Fruit fly (Drosophila melanogaster) whole organism, embryonic: ENCODE results near the gene CG33269.

Experiments used
- Antp ChIP-seq: fragments of 200-800 bp; sonication (Bioruptor generic); optimal IDR thresholded peaks from 3 replicates; lab custom pipeline; 2016; ENCODE audit warnings: missing biosample characterization, missing genetic modification characterization
- Atf3 ChIP-seq: fragments of 200-800 bp; sonication (Bioruptor generic); optimal IDR thresholded peaks from 3 replicates; lab custom pipeline; 2016; ENCODE audit warnings: missing biosample characterization, missing genetic modification characterization
- CG10654 ChIP-seq: fragments of 200-800 bp; sonication (Bioruptor generic); optimal IDR thresholded peaks from 2 replicates; lab custom pipeline; 2016; ENCODE audit warnings: missing biosample characterization, missing genetic modification characterization
- CG12219 ChIP-seq: fragments of 200-800 bp; sonication (Bioruptor generic); optimal IDR thresholded peaks from 3 replicates; lab custom pipeline; 2018; ENCODE audit warnings: missing biosample characterization, mild to moderate bottlenecking, missing genetic modification characterization
- CG1233 ChIP-seq: fragments of 200-800 bp; sonication (Bioruptor generic); optimal IDR thresholded peaks from 4 replicates; lab custom pipeline; 2018; ENCODE audit warnings: missing biosample characterization, mild to moderate bottlenecking, missing genetic modification characterization
- CG12659 ChIP-seq: fragments of 200-800 bp; sonication (Bioruptor generic); optimal IDR thresholded peaks from 3 replicates; lab custom pipeline; 2017; ENCODE audit warnings: mild to moderate bottlenecking, missing biosample characterization, missing genetic modification reagents, missing genetic modification characterization
- CG12744 ChIP-seq: fragments of 200-800 bp; sonication (Bioruptor generic); optimal IDR thresholded peaks from 2 replicates; lab custom pipeline; 2016; ENCODE audit warnings: missing biosample characterization, missing genetic modification characterization
- CG13775 ChIP-seq: fragments of 200-800 bp; sonication (Bioruptor generic); optimal IDR thresholded peaks from 3 replicates; lab custom pipeline; 2017; ENCODE audit warnings: missing biosample characterization, mild to moderate bottlenecking, missing genetic modification characterization
- CG17802 ChIP-seq: fragments of 200-800 bp; sonication (Bioruptor generic); optimal IDR thresholded peaks from 2 replicates; lab custom pipeline; 2018; ENCODE audit warnings: missing biosample characterization, mild to moderate bottlenecking, missing genetic modification characterization, moderate library complexity
- CG30403 ChIP-seq: fragments of 200-800 bp; sonication (Bioruptor generic); optimal IDR thresholded peaks from 3 replicates; lab custom pipeline; 2016; ENCODE audit warnings: missing biosample characterization, missing genetic modification characterization
- CG31224 ChIP-seq: fragments of 200-800 bp; sonication (Bioruptor generic); IDR thresholded peaks from 2 replicates; pipeline ENCODE4 v1.3.6; 2022; ENCODE audit warnings: missing biosample characterization, missing genetic modification characterization
- CG31365 ChIP-seq: fragments of 200-800 bp; sonication (Bioruptor generic); optimal IDR thresholded peaks from 2 replicates; lab custom pipeline; 2018; ENCODE audit warnings: missing biosample characterization, mild to moderate bottlenecking, missing genetic modification characterization
- CG31388 ChIP-seq: fragments of 200-800 bp; sonication (Bioruptor generic); optimal IDR thresholded peaks from 2 replicates; lab custom pipeline; 2016; ENCODE audit warnings: missing biosample characterization, missing genetic modification characterization
- CG3163 ChIP-seq: fragments of 200-800 bp; sonication (Bioruptor generic); optimal IDR thresholded peaks from 3 replicates; lab custom pipeline; 2016; ENCODE audit warnings: missing biosample characterization, missing genetic modification characterization
- CG33213 ChIP-seq: fragments of 200-800 bp; sonication (Bioruptor generic); optimal IDR thresholded peaks from 3 replicates; lab custom pipeline; 2016; ENCODE audit warnings: missing biosample characterization, missing genetic modification characterization
- CG3726 ChIP-seq: fragments of 200-800 bp; sonication (Bioruptor generic); IDR thresholded peaks from 3 replicates; pipeline ENCODE4, ENCODE4 v1.3.6; 2022; ENCODE audit warnings: missing biosample characterization, missing genetic modification characterization
- CG3995 ChIP-seq: fragments of 200-800 bp; sonication (Bioruptor generic); optimal IDR thresholded peaks from 3 replicates; lab custom pipeline; 2016; ENCODE audit warnings: missing biosample characterization, missing genetic modification characterization
- CG4328 ChIP-seq: fragments of 200-800 bp; sonication (Bioruptor generic); optimal IDR thresholded peaks from 3 replicates; lab custom pipeline; 2017; ENCODE audit warnings: missing biosample characterization, missing genetic modification reagents, missing genetic modification characterization
- CkIIα-i1 ChIP-seq: fragments of 200-800 bp; sonication (Bioruptor generic); IDR thresholded peaks from 2 replicates; pipeline ENCODE4 v1.3.6; 2022; ENCODE audit warnings: missing biosample characterization, missing genetic modification characterization
- D ChIP-seq, 2 experiments: fragments of 200-800 bp in 1 of 2; fragments of >200 bp in 1 of 2; sonication (Bioruptor generic) in 1 of 2; optimal IDR thresholded peaks; 2 replicates in 1 of 2; 3 replicates in 1 of 2; lab custom pipeline; 2017; ENCODE audit warnings: mild to moderate bottlenecking in 1 of 2, missing biosample characterization in 1 of 2, missing genetic modification characterization in 1 of 2, missing genetic modification reagents in 1 of 2
- Dll ChIP-seq: fragments of 200-800 bp; sonication (Bioruptor generic); IDR thresholded peaks from 4 replicates; pipeline ENCODE4 v1.3.6; 2022; ENCODE audit warnings: missing biosample characterization, missing genetic modification characterization; ENCODE audit not compliant: partially characterized antibody
- Doc3 ChIP-seq: fragments of 200-800 bp; sonication (Bioruptor generic); IDR thresholded peaks from 3 replicates; pipeline ENCODE4 v1.3.6; 2022; ENCODE audit warnings: missing biosample characterization, missing genetic modification characterization; ENCODE audit not compliant: partially characterized antibody
- Ets65A ChIP-seq: fragments of 200-800 bp; sonication (Bioruptor generic); peaks from one replicate; lab custom pipeline; 2016; ENCODE audit warnings: missing biosample characterization, missing genetic modification characterization
- MTF-1 ChIP-seq: fragments of 200-800 bp; sonication (Bioruptor generic); optimal IDR thresholded peaks from 2 replicates; lab custom pipeline; 2018; ENCODE audit warnings: missing biosample characterization, mild to moderate bottlenecking, missing genetic modification characterization, borderline replicate concordance
- Mad ChIP-seq: fragments of 200-800 bp; sonication (Bioruptor generic); optimal IDR thresholded peaks from 2 replicates; lab custom pipeline; 2016; ENCODE audit warnings: missing biosample characterization, missing genetic modification characterization
- Sry-δ ChIP-seq: fragments of 200-800 bp; sonication (Bioruptor generic); optimal IDR thresholded peaks from 2 replicates; lab custom pipeline; 2016; ENCODE audit warnings: missing biosample characterization, missing genetic modification characterization
- Tbp ChIP-seq: fragments of >200 bp; optimal IDR thresholded peaks from 2 replicates; lab custom pipeline; 2018; ENCODE audit warnings: missing biosample characterization, missing genetic modification characterization
- Xbp1 ChIP-seq: fragments of 200-800 bp; sonication (Bioruptor generic); optimal IDR thresholded peaks from 3 replicates; lab custom pipeline; 2016; ENCODE audit warnings: missing biosample characterization, mild to moderate bottlenecking, missing genetic modification characterization
- bigmax ChIP-seq: fragments of 200-800 bp; sonication (Bioruptor generic); optimal IDR thresholded peaks from 2 replicates; lab custom pipeline; 2018; ENCODE audit warnings: missing biosample characterization, mild to moderate bottlenecking, missing genetic modification characterization
- caup ChIP-seq: fragments of 200-800 bp; sonication (Bioruptor generic); optimal IDR thresholded peaks from 3 replicates; lab custom pipeline; 2017; ENCODE audit warnings: missing biosample characterization, mild to moderate bottlenecking, missing genetic modification characterization, moderate library complexity; ENCODE audit not compliant: severe bottlenecking
- cwo ChIP-seq: fragments of 200-800 bp; sonication (Bioruptor generic); optimal IDR thresholded peaks from 3 replicates; lab custom pipeline; 2017; ENCODE audit warnings: missing biosample characterization, missing genetic modification characterization, mild to moderate bottlenecking, moderate library complexity, missing genetic modification reagents
- eve ChIP-seq, 2 experiments: fragments of >200 bp; optimal IDR thresholded peaks; 2 replicates each; lab custom pipeline; 2017; ENCODE audit warnings: missing biosample characterization in 2 of 2, missing genetic modification characterization in 2 of 2
- exex ChIP-seq: fragments of 200-800 bp; sonication (Bioruptor generic); optimal IDR thresholded peaks from 4 replicates; lab custom pipeline; 2018; ENCODE audit warnings: missing biosample characterization, mild to moderate bottlenecking, missing genetic modification characterization, moderate library complexity
- fd64A ChIP-seq: fragments of 200-800 bp; sonication (Bioruptor generic); optimal IDR thresholded peaks from 3 replicates; lab custom pipeline; 2018; ENCODE audit warnings: missing biosample characterization, mild to moderate bottlenecking, missing genetic modification characterization
- gce ChIP-seq: fragments of 200-800 bp; sonication (Bioruptor generic); IDR thresholded peaks from 3 replicates; pipeline ENCODE4 v1.3.6; 2022; ENCODE audit warnings: missing biosample characterization, missing genetic modification characterization
- gfzf ChIP-seq: fragments of 200-800 bp; sonication (Bioruptor generic); optimal IDR thresholded peaks from 2 replicates; lab custom pipeline; 2016; ENCODE audit warnings: missing biosample characterization, mild to moderate bottlenecking, missing genetic modification characterization, moderate library complexity
- h ChIP-seq: fragments of >200 bp; optimal IDR thresholded peaks from 2 replicates; lab custom pipeline; 2017
- ham ChIP-seq: fragments of 200-800 bp; sonication (Bioruptor generic); IDR thresholded peaks from 2 replicates; pipeline ENCODE4 v1.3.6; 2022; ENCODE audit warnings: missing biosample characterization, missing genetic modification characterization
- hkb ChIP-seq, 2 experiments: fragments of 200-800 bp in 1 of 2; fragments of >200 bp in 1 of 2; sonication (Bioruptor generic) in 1 of 2; IDR thresholded peaks in 1 of 2; optimal IDR thresholded peaks in 1 of 2; 2 replicates each; pipeline versions ENCODE4 v1.3.6 to Lab custom; 2017 to 2022; ENCODE audit warnings: missing biosample characterization in 1 of 2, missing genetic modification characterization in 1 of 2
- hth ChIP-seq: fragments of >200 bp; optimal IDR thresholded peaks from 2 replicates; lab custom pipeline; 2017; ENCODE audit warnings: inconsistent platforms
- pb ChIP-seq: fragments of 200-800 bp; sonication (Bioruptor generic); optimal IDR thresholded peaks from 3 replicates; lab custom pipeline; 2016; ENCODE audit warnings: missing biosample characterization, missing genetic modification characterization
- phol ChIP-seq: fragments of 200-800 bp; sonication (Bioruptor generic); optimal IDR thresholded peaks from 3 replicates; lab custom pipeline; 2018; ENCODE audit warnings: missing biosample characterization, mild to moderate bottlenecking, missing genetic modification characterization, moderate library complexity
- scrt ChIP-seq: fragments of 200-800 bp; sonication (Bioruptor generic); optimal IDR thresholded peaks from 2 replicates; lab custom pipeline; 2018; ENCODE audit warnings: missing biosample characterization, mild to moderate bottlenecking, missing genetic modification characterization, moderate library complexity
- shn ChIP-seq: fragments of 200-800 bp; sonication (Bioruptor generic); optimal IDR thresholded peaks from 3 replicates; lab custom pipeline; 2016; ENCODE audit warnings: missing biosample characterization, missing genetic modification characterization
- slou ChIP-seq: fragments of 200-800 bp; sonication (Bioruptor generic); optimal IDR thresholded peaks from 3 replicates; lab custom pipeline; 2016; ENCODE audit warnings: missing biosample characterization, missing genetic modification characterization
- tap ChIP-seq: fragments of 200-800 bp; optimal IDR thresholded peaks from 3 replicates; lab custom pipeline; 2019; ENCODE audit warnings: missing biosample characterization, mild to moderate bottlenecking, missing genetic modification characterization, moderate library complexity
- tgo ChIP-seq: fragments of 200-800 bp; sonication (Bioruptor generic); IDR thresholded peaks from 3 replicates; pipeline ENCODE4 v1.3.6; 2022; ENCODE audit warnings: missing biosample characterization, missing genetic modification characterization
- trem ChIP-seq: fragments of 200-800 bp; optimal IDR thresholded peaks from 3 replicates; lab custom pipeline; 2019; ENCODE audit warnings: missing biosample characterization, mild to moderate bottlenecking, missing genetic modification characterization, moderate library complexity
- ttk ChIP-seq: fragments of 200-800 bp; sonication (Bioruptor generic); IDR thresholded peaks from 2 replicates; pipeline ENCODE4 v2.1.2; 2022; ENCODE audit warnings: missing biosample characterization, missing genetic modification characterization
- vvl ChIP-seq: fragments of 200-800 bp; sonication (Bioruptor generic); IDR thresholded peaks from 2 replicates; pipeline ENCODE4 v1.3.6; 2022; ENCODE audit warnings: missing biosample characterization, missing genetic modification characterization
- yki ChIP-seq: fragments of >200 bp; optimal IDR thresholded peaks from 3 replicates; lab custom pipeline; 2018
- zf30C ChIP-seq: fragments of 200-800 bp; sonication (Bioruptor generic); optimal IDR thresholded peaks from 3 replicates; lab custom pipeline; 2018; ENCODE audit warnings: missing biosample characterization, mild to moderate bottlenecking, missing genetic modification characterization

Gene CG33269

DNA sequence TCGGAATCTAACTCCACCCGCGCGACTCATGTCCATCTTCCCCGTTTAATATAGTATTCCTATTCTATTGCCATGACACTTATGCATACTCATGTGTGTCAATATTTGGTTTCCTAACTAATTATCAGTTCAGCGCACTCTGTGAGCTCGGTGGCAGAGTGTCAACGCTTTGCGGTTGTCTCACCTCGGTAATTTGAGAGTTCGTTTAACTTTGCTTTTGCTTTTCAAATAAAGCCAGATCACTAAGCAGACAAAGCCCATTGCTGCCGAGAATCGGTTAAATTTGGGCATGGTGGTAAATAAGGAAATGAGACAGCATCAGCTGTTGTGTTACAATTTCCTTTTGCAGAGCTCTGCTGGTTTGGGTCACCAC is 41.7 kb downstream of the CG33269 start:
- TF ChIP-seq eve (GFP tag; optimal IDR thresholded peaks at IDR 0.05; lab: Kevin White, UChicago) (peak in 1 of 2 experiments; percentile 16), CG1233 (GFP tag; lab: Kevin White, UChicago) (peak; percentile 30), trem (tag; lab: Kevin White, UChicago) (no peak), CG33213 (GFP tag; lab: Kevin White, UChicago) (no peak), Antp (GFP tag; lab: Kevin White, UChicago) (no peak), CG31365 (tag; lab: Kevin White, UChicago) (no peak), ttk (GFP tag; lab: Robert Waterston, UW) (no peak), Tbp (GFP tag; lab: Kevin White, UChicago) (no peak), CG3995 (no peak), cwo (GFP tag; lab: Kevin White, UChicago) (no peak), fd64A (GFP tag; lab: Kevin White, UChicago) (peak; percentile 60), yki (lab: Kevin White, UChicago) (no peak), phol (no peak), Mad (GFP tag; lab: Kevin White, UChicago) (no peak), CG12219 (GFP tag; lab: Kevin White, UChicago) (peak; percentile 23), D (optimal IDR thresholded peaks at IDR 0.05; lab: Kevin White, UChicago) (no peak), D (GFP tag; optimal IDR thresholded peaks at IDR 0.05; lab: Kevin White, UChicago) (peak; percentile 29), CG17802 (tag; lab: Kevin White, UChicago) (no peak), zf30C (no peak), hth (lab: Kevin White, UChicago) (no peak), CG3726 (no peak), CG13775 (GFP tag; lab: Kevin White, UChicago) (no peak), CG4328 (GFP tag; lab: Kevin White, UChicago) (peak; percentile 6), slou (no peak), caup (GFP tag; lab: Kevin White, UChicago) (peak; percentile 43), bigmax (GFP tag; lab: Kevin White, UChicago) (no peak), Doc3 (GFP tag; lab: Robert Waterston, UW) (no peak), gfzf (GFP tag; lab: Kevin White, UChicago) (no peak), vvl (GFP tag; lab: Robert Waterston, UW) (no peak), CG10654 (peak; percentile 5), CG31388 (GFP tag; lab: Kevin White, UChicago) (no peak), Atf3 (no peak), CG30403 (GFP tag; lab: Kevin White, UChicago) (no peak), Dll (no peak), gce (peak; percentile 53; the same call in 1 of the 3 replicates), h (lab: Kevin White, UChicago) (no peak), CG3163 (GFP tag; lab: Kevin White, UChicago) (no peak), CG31224 (GFP tag; lab: Robert Waterston, UW) (no peak), Sry-δ (GFP tag; lab: Kevin White, UChicago) (no peak), MTF-1 (GFP tag; lab: Kevin White, UChicago) (peak; percentile 5), Xbp1 (GFP tag; lab: Kevin White, UChicago) (no peak), CG12659 (peak; percentile 13), hkb (optimal IDR thresholded peaks at IDR 0.05; lab: Kevin White, UChicago) (no peak), hkb (GFP tag; IDR thresholded peaks at IDR 0.05; lab: Robert Waterston, UW) (no peak), scrt (GFP tag; lab: Kevin White, UChicago) (no peak), CkIIα-i1 (no peak), pb (GFP tag; lab: Kevin White, UChicago) (no peak), ham (no peak), CG12744 (GFP tag; lab: Kevin White, UChicago) (no peak), exex (tag; lab: Kevin White, UChicago) (peak; percentile 13), tap (tag; lab: Kevin White, UChicago) (no peak), Ets65A (GFP tag; lab: Kevin White, UChicago) (no peak), tgo (GFP tag; lab: Robert Waterston, UW) (no peak), shn (GFP tag; lab: Kevin White, UChicago) (no peak)
